Worm (Caenorhabditis elegans) whole organism, late embryonic: Measurements from ENCODE around the gene T05A8.6.

Source experiments
- dve-1 ChIP-seq: sonication (generic microtip); optimal IDR thresholded peaks from 2 replicates; lab custom pipeline; 2017; ENCODE audit warnings: antibody characterized with exemption, mild to moderate bottlenecking, missing genetic modification characterization, missing compliant biosample characterization
- hlh-30 ChIP-seq: sonication (generic microtip); optimal IDR thresholded peaks from 2 replicates; lab custom pipeline; 2017; ENCODE audit warnings: antibody characterized with exemption, missing genetic modification characterization, missing compliant biosample characterization; ENCODE audit not compliant: insufficient read depth
- mec-3 ChIP-seq: sonication (generic microtip); optimal IDR thresholded peaks from 2 replicates; lab custom pipeline; 2016; ENCODE audit warnings: borderline replicate concordance, missing genetic modification characterization, missing compliant biosample characterization
- nhr-11 ChIP-seq: fragments of 150-350 bp; optimal IDR thresholded peaks from 2 replicates; lab custom pipeline; 2014; ENCODE audit warnings: missing biosample characterization, missing genetic modification characterization

ce11 chrII:2698378-2698777 lies 41.1 kb downstream of the T05A8.6 start, which contains the start of gene sri-62:
- TF ChIP-seq mec-3 (tag; lab: Kevin White, UChicago) (no peak), dve-1 (tag; lab: Kevin White, UChicago) (no peak), hlh-30 (tag; lab: Kevin White, UChicago) (no peak), nhr-11 (tag; lab: Kevin White, UChicago) (no peak)
